Worm (Caenorhabditis elegans): ENCODE data around the gene M02D8.2.

ce11 chrX:8703664-8704356 lies 35.7 kb upstream of the M02D8.2 start, which contains the start of gene jbts-14:
- TF ChIP-seq C04F5.9 (tag; optimal IDR thresholded peaks at IDR 0.05) (no peak), zag-1 (tag; optimal IDR thresholded peaks at IDR 0.05) (no peak), ztf-4 (tag; optimal IDR thresholded peaks at IDR 0.05) (no peak), lir-3 (tag; optimal IDR thresholded peaks at IDR 0.05; ENCODE audit: poor library complexity) (no peak), efl-1 (optimal IDR thresholded peaks at IDR 0.05) (no peak), efl-1 (GFP tag; optimal IDR thresholded peaks at IDR 0.05 in 1 of 2) (no peak), nhr-90 (tag; optimal IDR thresholded peaks at IDR 0.05; ENCODE audit: poor library complexity) (no peak), egl-27 (tag; optimal IDR thresholded peaks at IDR 0.05) (no peak), grh-1 (GFP tag; IDR thresholded peaks at IDR 0.05) (no peak)

Data from whole organism, L1 larva.